Worm (Caenorhabditis elegans): ENCODE results near the gene F14F3.5.

The F14F3.5 gene

ce11 chrX:10555189-10555964 lies 26.4 kb upstream of the F14F3.5 start, which contains the start of gene syd-2 (continued):
- TF ChIP-seq snpc-4 (tag; optimal IDR thresholded peaks at IDR 0.05), result no peak
- TF ChIP-seq dmd-6 (GFP tag; IDR thresholded peaks at IDR 0.05), result peak; percentile 56
- TF ChIP-seq unc-130 (GFP tag; optimal IDR thresholded peaks at IDR 0.05), result no peak
- peak in 1 of 2 experiments; percentile 46 for TF ChIP-seq daf-16 (GFP tag; optimal IDR thresholded peaks at IDR 0.05)
- peak; percentile 56 for TF ChIP-seq daf-16 (tag; optimal IDR thresholded peaks at IDR 0.05)
- TF ChIP-seq ceh-44 (GFP tag; IDR thresholded peaks at IDR 0.05), result no peak
- TF ChIP-seq sdz-12 (GFP tag; optimal IDR thresholded peaks at IDR 0.05), result no peak
- no peak for TF ChIP-seq ces-1 (GFP tag; optimal IDR thresholded peaks at IDR 0.05)
- no peak for TF ChIP-seq lin-15B (tag; optimal IDR thresholded peaks at IDR 0.05)
- no peak for TF ChIP-seq zip-2 (tag; optimal IDR thresholded peaks at IDR 0.05)
- no peak for TF ChIP-seq lim-7 (GFP tag; IDR thresholded peaks at IDR 0.05)
- peak; percentile 87 for TF ChIP-seq egl-43 (GFP tag; IDR thresholded peaks at IDR 0.05)
- peak; percentile 72 for TF ChIP-seq nhr-28 (tag; optimal IDR thresholded peaks at IDR 0.05)
- TF ChIP-seq mep-1 (tag; optimal IDR thresholded peaks at IDR 0.05), result peak; percentile 89
- no peak for TF ChIP-seq tag-97 (GFP tag; IDR thresholded peaks at IDR 0.05)
- no peak for TF ChIP-seq nhr-111 (GFP tag; optimal IDR thresholded peaks at IDR 0.05)
- TF ChIP-seq lir-3 (tag; optimal IDR thresholded peaks at IDR 0.05), result no peak
- TF ChIP-seq lin-38 (GFP tag; IDR thresholded peaks at IDR 0.05), result no peak
- TF ChIP-seq nhr-102 (tag; optimal IDR thresholded peaks at IDR 0.05), result no peak
- TF ChIP-seq ZK337.2 (GFP tag; IDR thresholded peaks at IDR 0.05), result no peak
- no peak for TF ChIP-seq spr-3 (GFP tag; optimal IDR thresholded peaks at IDR 0.05)
- no peak for TF ChIP-seq ztf-11 (tag; optimal IDR thresholded peaks at IDR 0.05)
- no peak for TF ChIP-seq dmd-8 (GFP tag; IDR thresholded peaks at IDR 0.05)
- no peak for TF ChIP-seq F10B5.3 (tag; optimal IDR thresholded peaks at IDR 0.05)
- no peak for TF ChIP-seq aly-2 (tag; optimal IDR thresholded peaks at IDR 0.05)
- TF ChIP-seq arid-1 (GFP tag; conservative IDR thresholded peaks at IDR 0.05), result 0 out of 2 replicates have a peak, but pooled peaks have one; percentile 42
- 0 out of 2 replicates have a peak, but pooled peaks have one; percentile 8 for TF ChIP-seq dmd-9 (GFP tag; IDR thresholded peaks at IDR 0.05)
- no peak for TF ChIP-seq ama-1 (optimal IDR thresholded peaks at IDR 0.05)
- TF ChIP-seq cey-2 (tag; optimal IDR thresholded peaks at IDR 0.05; ENCODE audit: borderline replicate concordance, insufficient read depth), result no peak
- no peak for TF ChIP-seq egl-27 (tag; optimal IDR thresholded peaks at IDR 0.05)
- no peak for TF ChIP-seq lin-13 (GFP tag; optimal IDR thresholded peaks at IDR 0.05)
- TF ChIP-seq rbr-2 (tag; optimal IDR thresholded peaks at IDR 0.05), result peak; percentile 80
- TF ChIP-seq vab-7 (GFP tag; IDR thresholded peaks at IDR 0.05), result no peak
- no peak for TF ChIP-seq jun-1 (tag; optimal IDR thresholded peaks at IDR 0.05)
- TF ChIP-seq D1046.2 (GFP tag; IDR thresholded peaks at IDR 0.05), result 0 out of 2 replicates have a peak, but pooled peaks have one; percentile 16
- no peak for TF ChIP-seq zag-1 (tag; optimal IDR thresholded peaks at IDR 0.05)
- no peak for TF ChIP-seq T20F7.1 (GFP tag; optimal IDR thresholded peaks at IDR 0.05)
- TF ChIP-seq skn-1 (tag; optimal IDR thresholded peaks at IDR 0.05), result no peak
- no peak for TF ChIP-seq Y105C5A.15 (GFP tag; IDR thresholded peaks at IDR 0.05)
- TF ChIP-seq Y75B8A.6 (GFP tag; IDR thresholded peaks at IDR 0.05), result no peak
- peak; percentile 65 to 71 for TF ChIP-seq lsy-2 (tag; optimal IDR thresholded peaks at IDR 0.05)
- TF ChIP-seq nhr-6 (tag; optimal IDR thresholded peaks at IDR 0.05), result peak; percentile 54
- peak; percentile 34 for TF ChIP-seq mxl-3 (GFP tag; optimal IDR thresholded peaks at IDR 0.05)
- no peak for TF ChIP-seq zfp-3 (GFP tag; conservative IDR thresholded peaks at IDR 0.05)
- peak; percentile 60 for TF ChIP-seq pqm-1 (tag; optimal IDR thresholded peaks at IDR 0.05)
- no peak for TF ChIP-seq gei-8 (GFP tag; optimal IDR thresholded peaks at IDR 0.05)
- TF ChIP-seq lin-1 (GFP tag; IDR thresholded peaks at IDR 0.05), result no peak
- no peak for TF ChIP-seq attf-4 (tag; optimal IDR thresholded peaks at IDR 0.05)
- no peak for TF ChIP-seq nhr-237 (tag; optimal IDR thresholded peaks at IDR 0.05)
- no peak for TF ChIP-seq zip-11 (GFP tag; IDR thresholded peaks at IDR 0.05)
- TF ChIP-seq hlh-30 (tag; optimal IDR thresholded peaks at IDR 0.05; ENCODE audit: insufficient read depth), result peak; percentile 70
